Worm (Caenorhabditis elegans): ENCODE data around the gene F35G12.12.

Gene F35G12.12

DNA sequence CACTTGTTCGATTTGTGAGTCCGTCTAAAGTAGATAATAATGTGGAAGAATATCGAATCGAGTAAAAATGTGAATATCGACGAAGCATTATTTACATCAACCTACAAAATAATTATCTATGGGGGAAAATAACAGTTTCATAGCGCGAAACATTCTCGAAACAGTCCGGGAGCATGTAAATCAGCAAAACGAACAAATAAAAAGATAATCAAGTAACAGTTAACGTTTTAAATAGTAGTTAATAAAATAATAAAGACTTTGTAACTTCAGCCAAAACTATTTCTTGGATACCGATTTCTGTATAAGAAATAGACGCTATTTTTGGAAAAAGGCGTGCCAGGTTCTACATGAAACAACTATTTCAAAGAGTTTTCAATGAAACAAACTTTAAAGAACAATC lies 13.6 kb upstream of the F35G12.12 start, which contains the start of gene mlcd-1:
mlcd-1 (minus strand) TSS at position 101 of the 400 bp plus-strand sequence.
- TF ChIP-seq jun-1 (tag; optimal IDR thresholded peaks at IDR 0.05) (no peak), dsc-1 (tag; optimal IDR thresholded peaks at IDR 0.05) (no peak), nhr-85 (tag) (no peak), rnt-1 (tag; optimal IDR thresholded peaks at IDR 0.05) (no peak), unc-86 (tag; optimal IDR thresholded peaks at IDR 0.05) (no peak), fkh-10 (GFP tag; optimal IDR thresholded peaks at IDR 0.05) (no peak), nhr-237 (tag; optimal IDR thresholded peaks at IDR 0.05) (no peak), ceh-90 (tag; optimal IDR thresholded peaks at IDR 0.05) (no peak), fkh-4 (tag; optimal IDR thresholded peaks at IDR 0.05; ENCODE audit: borderline replicate concordance) (no peak), mdl-1 (tag; optimal IDR thresholded peaks at IDR 0.05) (no peak), nhr-71 (tag; optimal IDR thresholded peaks at IDR 0.05) (no peak), lin-35 (GFP tag; optimal IDR thresholded peaks at IDR 0.05) (no peak), zag-1 (tag; optimal IDR thresholded peaks at IDR 0.05) (no peak), nhr-90 (tag; optimal IDR thresholded peaks at IDR 0.05; ENCODE audit: poor library complexity) (no peak), ama-1 (optimal IDR thresholded peaks at IDR 0.05) (no peak), pqm-1 (tag; optimal IDR thresholded peaks at IDR 0.05) (no peak)

DNA sequence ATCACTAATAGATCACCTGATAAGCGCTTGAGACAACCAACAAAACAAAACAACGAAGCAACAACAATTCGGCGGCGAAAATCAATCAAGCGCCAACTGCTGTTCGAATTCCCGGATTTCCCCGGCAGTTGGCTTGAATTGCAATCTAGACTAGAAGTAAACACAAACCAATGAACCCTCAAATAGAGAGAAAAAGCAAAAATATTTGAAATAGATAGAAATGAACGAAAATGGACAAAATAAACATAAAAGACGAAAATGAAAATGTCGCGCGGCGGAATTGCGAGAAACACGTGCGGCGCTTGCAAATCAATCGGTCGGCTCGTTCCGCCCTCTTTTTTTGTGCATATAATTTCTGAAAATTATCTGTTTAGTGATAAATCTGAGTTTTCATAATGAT lies 13.1 kb upstream of the F35G12.12 start, which contains the start of gene idhg-1:
idhg-1 (plus strand) TSS at position 343 of the 400 bp plus-strand sequence.
- TF ChIP-seq rnt-1 (tag; optimal IDR thresholded peaks at IDR 0.05) (peak; percentile 60), nhr-90 (tag; optimal IDR thresholded peaks at IDR 0.05; ENCODE audit: poor library complexity) (peak; percentile 71), F16B12.6 (tag; optimal IDR thresholded peaks at IDR 0.05) (peak; percentile 29), mep-1 (tag; optimal IDR thresholded peaks at IDR 0.05) (peak; percentile 59), efl-1 (optimal IDR thresholded peaks at IDR 0.05) (peak; percentile 48 to 65), efl-1 (GFP tag; optimal IDR thresholded peaks at IDR 0.05 in 1 of 2) (peak; percentile 38 to 96), nhr-19 (GFP tag; conservative IDR thresholded peaks at IDR 0.05) (peak; percentile 88), snpc-4 (tag; optimal IDR thresholded peaks at IDR 0.05) (peak; percentile 58), pag-3 (tag; optimal IDR thresholded peaks at IDR 0.05; ENCODE audit: borderline replicate concordance, insufficient read depth) (no peak), zip-4 (GFP tag; optimal IDR thresholded peaks at IDR 0.05) (no peak), egl-13 (tag; optimal IDR thresholded peaks at IDR 0.05) (peak; percentile 40), xbp-1 (tag; optimal IDR thresholded peaks at IDR 0.05) (peak; percentile 71), efl-3 (GFP tag; optimal IDR thresholded peaks at IDR 0.05) (no peak), dpl-1 (GFP tag; optimal IDR thresholded peaks at IDR 0.05) (peak; percentile 47 to 61 (median 58)), nhr-77 (tag; optimal IDR thresholded peaks at IDR 0.05) (peak; percentile 9), dsc-1 (tag; optimal IDR thresholded peaks at IDR 0.05) (peak; percentile 79), fkh-8 (tag; optimal IDR thresholded peaks at IDR 0.05) (peak; percentile 37), pqm-1 (tag; optimal IDR thresholded peaks at IDR 0.05) (no peak), nhr-11 (tag; optimal IDR thresholded peaks at IDR 0.05) (peak; percentile 37), unc-30 (tag; optimal IDR thresholded peaks at IDR 0.05) (no peak), tbx-2 (tag; optimal IDR thresholded peaks at IDR 0.05) (peak; percentile 52), ztf-11 (tag; optimal IDR thresholded peaks at IDR 0.05) (peak in 1 of 2 experiments; percentile 55), irx-1 (tag; optimal IDR thresholded peaks at IDR 0.05) (peak; percentile 34), ets-5 (GFP tag; IDR thresholded peaks at IDR 0.05) (no peak), ceh-82 (tag; optimal IDR thresholded peaks at IDR 0.05) (peak; percentile 37 to 53 (median 51)), lin-14 (GFP tag; optimal IDR thresholded peaks at IDR 0.05) (peak; percentile 71), nhr-84 (tag; optimal IDR thresholded peaks at IDR 0.05) (peak; percentile 26), lin-39 (tag; optimal IDR thresholded peaks at IDR 0.05) (peak; percentile 35), unc-130 (tag; optimal IDR thresholded peaks at IDR 0.05) (peak; percentile 61), unc-62 (GFP tag; optimal IDR thresholded peaks at IDR 0.05) (no peak), lsy-2 (tag; optimal IDR thresholded peaks at IDR 0.05) (peak; percentile 71 to 74), Y116A8C.19 (tag; optimal IDR thresholded peaks at IDR 0.05; ENCODE audit: borderline replicate concordance) (no peak), lin-15B (tag; optimal IDR thresholded peaks at IDR 0.05) (peak; percentile 4), isw-1 (GFP tag; IDR thresholded peaks at IDR 0.05) (no peak; the same call in none of the 2 replicates), nhr-85 (tag) (peak; percentile 86), alr-1 (tag; optimal IDR thresholded peaks at IDR 0.05; ENCODE audit: borderline replicate concordance) (no peak), sox-4 (tag; optimal IDR thresholded peaks at IDR 0.05) (peak; percentile 24), ztf-4 (tag; optimal IDR thresholded peaks at IDR 0.05) (peak; percentile 63), snu-23 (GFP tag; optimal IDR thresholded peaks at IDR 0.05) (peak; percentile 85), ceh-88 (GFP tag; IDR thresholded peaks at IDR 0.05) (peak; percentile 26; the same call in 1 of the 2 replicates), C16A3.4 (tag; optimal IDR thresholded peaks at IDR 0.05) (peak; percentile 64)
